Fruit fly (Drosophila melanogaster) whole organism, prepupa: ENCODE measurements around the gene Mes2.

ENCODE experiments used
- CG10669 ChIP-seq: fragments of 200-800 bp; sonication (Bioruptor generic); optimal IDR thresholded peaks from 3 replicates; lab custom pipeline; 2018; ENCODE audit warnings: missing biosample characterization, mild to moderate bottlenecking, missing genetic modification characterization, moderate library complexity
- CG11762 ChIP-seq: fragments of 200-800 bp; sonication (Bioruptor generic); optimal IDR thresholded peaks from 3 replicates; lab custom pipeline; 2016; ENCODE audit warnings: missing biosample characterization, missing genetic modification characterization; ENCODE audit not compliant: insufficient read depth
- CG15336 ChIP-seq: fragments of 200-800 bp; sonication (Bioruptor generic); IDR thresholded peaks from 2 replicates; pipeline ENCODE4 v1.3.6; 2022; ENCODE audit warnings: missing biosample characterization, missing genetic modification characterization
- CG1621 ChIP-seq: fragments of 200-800 bp; sonication (Bioruptor generic); optimal IDR thresholded peaks from 3 replicates; lab custom pipeline; 2018; ENCODE audit warnings: missing biosample characterization, mild to moderate bottlenecking, missing genetic modification characterization
- CG31627 ChIP-seq: fragments of 200-800 bp; sonication (Bioruptor generic); optimal IDR thresholded peaks from 3 replicates; lab custom pipeline; 2016; ENCODE audit warnings: missing biosample characterization, missing genetic modification characterization
- CG6792 ChIP-seq: fragments of 200-800 bp; sonication (Bioruptor generic); optimal IDR thresholded peaks from 3 replicates; lab custom pipeline; 2016; ENCODE audit warnings: missing biosample characterization, missing genetic modification characterization
- CG7368 ChIP-seq: fragments of 200-800 bp; sonication (Bioruptor generic); optimal IDR thresholded peaks from 3 replicates; lab custom pipeline; 2016; ENCODE audit warnings: missing biosample characterization, missing genetic modification characterization
- CG8632 ChIP-seq: fragments of 200-800 bp; sonication (Bioruptor generic); optimal IDR thresholded peaks from 3 replicates; lab custom pipeline; 2016; ENCODE audit warnings: missing biosample characterization, missing genetic modification characterization
- CG9139 ChIP-seq: fragments of 200-800 bp; sonication (Bioruptor generic); optimal IDR thresholded peaks from 3 replicates; lab custom pipeline; 2017; ENCODE audit warnings: missing biosample characterization, mild to moderate bottlenecking, missing genetic modification characterization
- Eip78C ChIP-seq: fragments of 200-800 bp; sonication (Bioruptor generic); peaks from one replicate; lab custom pipeline; 2016; ENCODE audit warnings: missing biosample characterization, missing genetic modification characterization
- Hr38 ChIP-seq: sonication (Bioruptor generic); optimal IDR thresholded peaks from 2 replicates; lab custom pipeline; 2016; ENCODE audit warnings: missing biosample characterization, missing genetic modification characterization
- Hr39 ChIP-seq: fragments of 200-800 bp; sonication (Bioruptor generic); optimal IDR thresholded peaks from 2 replicates; lab custom pipeline; 2016; ENCODE audit warnings: missing biosample characterization, missing genetic modification characterization
- Lpt ChIP-seq: fragments of 200-800 bp; sonication (Bioruptor generic); optimal IDR thresholded peaks from 3 replicates; lab custom pipeline; 2016; ENCODE audit warnings: missing biosample characterization, missing genetic modification characterization
- Met ChIP-seq: fragments of 200-800 bp; sonication (Bioruptor generic); optimal IDR thresholded peaks from 3 replicates; lab custom pipeline; 2016; ENCODE audit warnings: missing biosample characterization, missing genetic modification characterization
- Sox14 ChIP-seq: fragments of 200-800 bp; sonication (Bioruptor generic); optimal IDR thresholded peaks from 3 replicates; lab custom pipeline; 2016; ENCODE audit warnings: missing biosample characterization, missing genetic modification characterization
- achi ChIP-seq: fragments of 200-800 bp; sonication (Bioruptor generic); optimal IDR thresholded peaks from 3 replicates; lab custom pipeline; 2016; ENCODE audit warnings: missing biosample characterization, missing genetic modification characterization
- acj6 ChIP-seq: fragments of 200-800 bp; sonication (Bioruptor generic); optimal IDR thresholded peaks from 3 replicates; lab custom pipeline; 2016; ENCODE audit warnings: missing biosample characterization, missing genetic modification characterization
- fd59A ChIP-seq: fragments of 200-800 bp; sonication (Bioruptor generic); optimal IDR thresholded peaks from 2 replicates; lab custom pipeline; 2017; ENCODE audit warnings: missing biosample characterization, mild to moderate bottlenecking, missing genetic modification characterization, missing genetic modification reagents
- fd85E ChIP-seq: fragments of 200-800 bp; sonication (Bioruptor generic); optimal IDR thresholded peaks from 3 replicates; lab custom pipeline; 2016; ENCODE audit warnings: missing biosample characterization, missing genetic modification characterization
- fkh ChIP-seq: fragments of 200-800 bp; sonication (Bioruptor generic); optimal IDR thresholded peaks from 3 replicates; lab custom pipeline; 2017; ENCODE audit warnings: missing biosample characterization, mild to moderate bottlenecking, missing genetic modification characterization, moderate library complexity
- salr ChIP-seq, 2 experiments: fragments of 200-800 bp; sonication (Bioruptor generic); optimal IDR thresholded peaks; 3 replicates each; lab custom pipeline; 2016 to 2018; ENCODE audit warnings: missing biosample characterization in 2 of 2, missing genetic modification characterization in 2 of 2, mild to moderate bottlenecking in 1 of 2
- spab ChIP-seq: fragments of 200-800 bp; sonication (Bioruptor generic); optimal IDR thresholded peaks from 2 replicates; lab custom pipeline; 2017; ENCODE audit warnings: missing biosample characterization, mild to moderate bottlenecking, missing genetic modification characterization, missing genetic modification reagents
- svp ChIP-seq: fragments of 200-800 bp; sonication (Bioruptor generic); peaks from one replicate; lab custom pipeline; 2016; ENCODE audit warnings: missing biosample characterization, missing genetic modification characterization
- topi ChIP-seq: fragments of 200-800 bp; sonication (Bioruptor generic); optimal IDR thresholded peaks from 3 replicates; lab custom pipeline; 2016; ENCODE audit warnings: missing biosample characterization, missing genetic modification characterization
- vri ChIP-seq: fragments of 200-800 bp; sonication (Bioruptor generic); optimal IDR thresholded peaks from 3 replicates; lab custom pipeline; 2016; ENCODE audit warnings: missing biosample characterization, mild to moderate bottlenecking, missing genetic modification characterization

Gene Mes2

dm6 chr3L:22909914-22910541, 35.4 kb upstream of the Mes2 start, which contains the start of gene CG12768 (continued):
- TF ChIP-seq CG1621 (tag; lab: Kevin White, UChicago) (peak; percentile 15), CG9139 (no peak), CG11762 (GFP tag; lab: Kevin White, UChicago) (no peak), CG10669 (GFP tag; lab: Kevin White, UChicago) (peak; percentile 49), Lpt (GFP tag; lab: Kevin White, UChicago) (no peak), CG31627 (GFP tag; lab: Kevin White, UChicago) (no peak), CG8632 (GFP tag; lab: Kevin White, UChicago) (peak; percentile 37), Met (GFP tag; lab: Kevin White, UChicago) (peak; percentile 7), CG15336 (GFP tag; lab: Robert Waterston, UW) (no peak), Hr39 (GFP tag; lab: Kevin White, UChicago) (peak; percentile 27), svp (GFP tag; lab: Kevin White, UChicago) (peak; percentile 70), fd85E (GFP tag; lab: Kevin White, UChicago) (no peak), fd59A (GFP tag; lab: Kevin White, UChicago) (peak; percentile 31), CG7368 (GFP tag; lab: Kevin White, UChicago) (no peak)

DNA sequence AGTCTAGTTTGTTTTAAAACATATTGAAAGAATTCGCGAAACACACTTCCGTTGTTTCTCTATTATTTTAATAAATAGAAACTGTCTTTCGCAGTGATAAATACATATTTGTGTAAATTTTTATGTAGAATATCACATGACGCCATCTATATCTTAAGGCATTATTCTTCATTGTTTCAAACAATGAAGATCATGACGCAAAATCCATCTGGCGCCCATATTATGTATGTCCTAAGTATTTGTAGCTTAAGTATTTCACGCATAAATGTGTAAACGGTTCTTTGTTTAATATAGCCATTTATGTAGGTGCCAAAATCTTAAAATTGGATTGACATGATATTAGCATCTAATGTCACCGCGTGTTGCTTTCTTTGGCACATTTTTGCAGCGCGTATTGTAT, 5.2 kb upstream of the Mes2 start:
- no peak for TF ChIP-seq spab (GFP tag; lab: Kevin White, UChicago)
- no peak for TF ChIP-seq Hr38 (GFP tag; lab: Kevin White, UChicago)
- no peak for TF ChIP-seq topi (GFP tag; lab: Kevin White, UChicago)
- no peak for TF ChIP-seq achi
- TF ChIP-seq svp (GFP tag; lab: Kevin White, UChicago), result peak; percentile 11
- TF ChIP-seq, all 60 proteins: peak for 1

DNA sequence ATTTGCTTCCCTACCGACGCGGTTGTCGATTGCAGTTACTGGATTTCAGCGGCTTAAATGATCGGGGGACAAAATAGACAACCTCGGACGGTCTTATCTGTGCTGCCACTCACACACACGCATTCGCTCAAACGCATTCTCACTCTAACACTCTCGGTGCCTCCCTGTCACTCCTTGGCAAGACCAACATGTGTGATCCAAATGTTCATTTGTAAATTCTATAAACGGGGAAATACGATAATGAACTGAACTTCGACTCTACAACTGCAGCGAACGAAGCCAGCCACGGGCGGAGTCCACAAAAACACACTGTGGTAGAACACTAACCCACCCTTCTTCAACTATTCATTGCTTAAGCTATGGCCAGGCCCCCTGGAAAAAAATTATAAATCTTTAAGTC, 2.0 kb upstream of the Mes2 start:
- no peak for TF ChIP-seq fd85E (GFP tag; lab: Kevin White, UChicago)
- no peak for TF ChIP-seq acj6
- TF ChIP-seq Met (GFP tag; lab: Kevin White, UChicago), result no peak
- no peak for TF ChIP-seq fkh
- TF ChIP-seq Eip78C, result peak; percentile 7
- no peak for TF ChIP-seq salr (GFP tag; optimal IDR thresholded peaks at IDR 0.05; lab: Kevin White, UChicago)

- TF ChIP-seq Eip78C (peak; percentile 33), spab (GFP tag; lab: Kevin White, UChicago) (no peak)
- TF ChIP-seq, all 60 proteins: peak for 1
Measured at dm6 chr3L:22944493-22944892, 964 bp upstream of the Mes2 start.

dm6 chr3L:22947993-22948954, 2.8 kb downstream of the Mes2 start:
- TF ChIP-seq svp (GFP tag; lab: Kevin White, UChicago) (peak; percentile 82), fkh (peak; percentile 68), Sox14 (GFP tag; lab: Kevin White, UChicago) (no peak), Eip78C (peak; percentile 37), vri (peak; percentile 3)

DNA sequence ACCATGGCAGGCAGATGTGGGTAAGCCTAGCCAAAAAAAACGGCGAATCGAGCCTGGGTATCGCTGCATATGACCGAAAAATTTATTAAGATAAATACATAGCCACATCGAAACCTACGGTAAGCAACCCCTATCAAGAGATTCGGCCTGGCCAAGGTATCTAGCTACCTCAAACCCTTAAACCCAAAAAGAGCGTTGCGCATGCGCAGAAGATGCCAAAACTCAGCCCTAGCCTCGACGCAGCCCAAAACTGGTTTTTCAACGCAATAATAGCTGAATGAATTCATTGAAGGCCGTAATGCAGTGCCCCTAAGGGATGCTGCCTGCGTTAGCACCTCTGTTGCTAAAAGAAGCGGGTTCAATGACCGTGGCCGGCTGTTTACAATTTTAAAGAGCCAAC, 7.2 kb downstream of the Mes2 start:
- no peak for TF ChIP-seq Eip78C

dm6 chr3L:22955202-22955601, 9.7 kb downstream of the Mes2 start, which contains the start of gene CG32461:
CG32461 (minus strand) TSS chr3L:22955302.
- peak; percentile 21 for TF ChIP-seq svp (GFP tag; lab: Kevin White, UChicago)
- TF ChIP-seq CG6792, result no peak
